Worm (Caenorhabditis elegans) whole organism, L1 larva: ENCODE data around the gene K01D12.7.
A peak's percentile ranks its signal among the peaks of the same experiment; 100 is the strongest.

Experiments
- ceh-8 ChIP-seq: fragments of 200-800 bp; sonication (Bioruptor generic); optimal IDR thresholded peaks from 2 replicates; lab custom pipeline; 2018; ENCODE audit warnings: mild to moderate bottlenecking, missing genetic modification characterization, moderate library complexity, missing compliant biosample characterization
- egl-27 ChIP-seq, 2 experiments: fragments of 150-350 bp in 1 of 2; sonication (generic microtip); optimal IDR thresholded peaks; 3 replicates each; lab custom pipeline; 2017 to 2018; ENCODE audit warnings: missing biosample characterization in 2 of 2, missing genetic modification characterization in 2 of 2, missing genetic modification reagents in 2 of 2
- elt-2 ChIP-seq: sonication (generic microtip); optimal IDR thresholded peaks from 2 replicates; lab custom pipeline; 2016; ENCODE audit warnings: missing genetic modification characterization, mild to moderate bottlenecking, inconsistent platforms, missing compliant biosample characterization, missing genetic modification reagents
- jun-1 ChIP-seq: fragments of 150-350 bp; optimal IDR thresholded peaks from 2 replicates; lab custom pipeline; 2014; ENCODE audit warnings: missing biosample characterization, missing genetic modification reagents, missing genetic modification characterization
- lin-35 ChIP-seq, 2 experiments: fragments of 150-350 bp; optimal IDR thresholded peaks; 2 replicates each; lab custom pipeline; 2014; ENCODE audit warnings: missing biosample characterization in 2 of 2, missing genetic modification characterization in 2 of 2, missing genetic modification reagents in 2 of 2
- nhr-28 ChIP-seq: fragments of 150-350 bp; optimal IDR thresholded peaks from 2 replicates; lab custom pipeline; 2014; ENCODE audit warnings: missing biosample characterization, missing genetic modification characterization
- rnt-1 ChIP-seq: sonication (generic microtip); optimal IDR thresholded peaks from 2 replicates; lab custom pipeline; 2016; ENCODE audit warnings: mild to moderate bottlenecking, missing genetic modification characterization, moderate library complexity, missing compliant biosample characterization
- snpc-4 ChIP-seq: fragments of 150-350 bp; optimal IDR thresholded peaks from 2 replicates; lab custom pipeline; 2014; ENCODE audit warnings: missing biosample characterization, missing genetic modification characterization
- tbx-2 ChIP-seq: sonication (generic microtip); optimal IDR thresholded peaks from 2 replicates; lab custom pipeline; 2016; ENCODE audit warnings: missing genetic modification characterization, missing compliant biosample characterization

ce11 chrV:12410416-12411001 is 9.2 kb upstream of the K01D12.7 start, which contains the start of gene hrg-2:
- TF ChIP-seq rnt-1 (tag; lab: Kevin White, UChicago) (no peak), lin-35 (GFP tag; optimal IDR thresholded peaks at IDR 0.05; lab: Kevin White, UChicago) (no peak), jun-1 (no peak), snpc-4 (tag; lab: Kevin White, UChicago) (no peak), elt-2 (tag; lab: Kevin White, UChicago) (no peak), egl-27 (tag; optimal IDR thresholded peaks at IDR 0.05; lab: Kevin White, UChicago) (no peak), tbx-2 (peak; percentile 6), ceh-8 (GFP tag; lab: Kevin White, UChicago) (no peak), nhr-28 (tag; lab: Kevin White, UChicago) (no peak)
